Fruit fly (Drosophila melanogaster) whole organism, embryonic: ENCODE results near the gene DppIII.

Experiments used
- Awh ChIP-seq: fragments of 200-800 bp; sonication (Bioruptor generic); IDR thresholded peaks from 2 replicates; pipeline ENCODE4, ENCODE4 v1.3.6; 2022; ENCODE audit warnings: missing biosample characterization, missing genetic modification characterization
- BtbVII ChIP-seq: fragments of 200-800 bp; sonication (Bioruptor generic); optimal IDR thresholded peaks from 3 replicates; lab custom pipeline; 2017; ENCODE audit warnings: missing biosample characterization, mild to moderate bottlenecking, missing genetic modification characterization
- CG1024 ChIP-seq: fragments of 200-800 bp; sonication (Bioruptor generic); IDR thresholded peaks from 2 replicates; pipeline ENCODE4 v1.3.6; 2022; ENCODE audit warnings: missing biosample characterization, missing genetic modification characterization
- CG10654 ChIP-seq: fragments of 200-800 bp; sonication (Bioruptor generic); optimal IDR thresholded peaks from 2 replicates; lab custom pipeline; 2016; ENCODE audit warnings: missing biosample characterization, missing genetic modification characterization
- CG13296 ChIP-seq: fragments of 200-800 bp; sonication (Bioruptor generic); optimal IDR thresholded peaks from 3 replicates; lab custom pipeline; 2018; ENCODE audit warnings: missing biosample characterization, mild to moderate bottlenecking, missing genetic modification characterization
- CG13424 ChIP-seq: fragments of 200-800 bp; sonication (Bioruptor generic); optimal IDR thresholded peaks from 2 replicates; lab custom pipeline; 2019; ENCODE audit warnings: missing biosample characterization, mild to moderate bottlenecking, missing genetic modification characterization, moderate library complexity
- CG13775 ChIP-seq: fragments of 200-800 bp; sonication (Bioruptor generic); optimal IDR thresholded peaks from 3 replicates; lab custom pipeline; 2017; ENCODE audit warnings: missing biosample characterization, mild to moderate bottlenecking, missing genetic modification characterization
- CG14050 ChIP-seq: fragments of 200-800 bp; sonication (Bioruptor generic); IDR thresholded peaks from 3 replicates; pipeline ENCODE4 v1.3.6; 2022; ENCODE audit warnings: missing biosample characterization, missing genetic modification characterization
- CG14965 ChIP-seq: fragments of 200-800 bp; sonication (Bioruptor generic); optimal IDR thresholded peaks from 2 replicates; lab custom pipeline; 2016; ENCODE audit warnings: missing biosample characterization, missing genetic modification characterization, borderline replicate concordance
- CG17186 ChIP-seq: fragments of 200-800 bp; sonication (Bioruptor generic); optimal IDR thresholded peaks from 3 replicates; lab custom pipeline; 2017; ENCODE audit warnings: missing biosample characterization, missing genetic modification reagents, missing genetic modification characterization
- CG17829 ChIP-seq: fragments of 200-800 bp; optimal IDR thresholded peaks from 2 replicates; lab custom pipeline; 2019; ENCODE audit warnings: missing biosample characterization, mild to moderate bottlenecking, missing genetic modification characterization, moderate library complexity
- CG18262 ChIP-seq: fragments of 200-800 bp; optimal IDR thresholded peaks from 3 replicates; lab custom pipeline; 2019; ENCODE audit warnings: missing biosample characterization, mild to moderate bottlenecking, missing genetic modification characterization, moderate library complexity
- CG18599 ChIP-seq: fragments of 200-800 bp; sonication (Bioruptor generic); optimal IDR thresholded peaks from 3 replicates; lab custom pipeline; 2017; ENCODE audit warnings: missing biosample characterization, missing genetic modification characterization, mild to moderate bottlenecking, moderate library complexity, missing genetic modification reagents
- CG30431 ChIP-seq: fragments of 200-800 bp; sonication (Bioruptor generic); optimal IDR thresholded peaks from 2 replicates; lab custom pipeline; 2017; ENCODE audit warnings: missing biosample characterization, missing genetic modification characterization
- CG31365 ChIP-seq: fragments of 200-800 bp; sonication (Bioruptor generic); optimal IDR thresholded peaks from 2 replicates; lab custom pipeline; 2018; ENCODE audit warnings: missing biosample characterization, mild to moderate bottlenecking, missing genetic modification characterization
- CG3163 ChIP-seq: fragments of 200-800 bp; sonication (Bioruptor generic); optimal IDR thresholded peaks from 3 replicates; lab custom pipeline; 2016; ENCODE audit warnings: missing biosample characterization, missing genetic modification characterization
- CG3847 ChIP-seq: fragments of 200-800 bp; sonication (Bioruptor generic); IDR thresholded peaks from 2 replicates; pipeline ENCODE4 v1.3.6; 2022; ENCODE audit warnings: missing biosample characterization, missing genetic modification characterization
- CG4854 ChIP-seq: fragments of 200-800 bp; sonication (Bioruptor generic); optimal IDR thresholded peaks from 2 replicates; lab custom pipeline; 2016; ENCODE audit warnings: missing biosample characterization, missing genetic modification characterization, inconsistent platforms
- CG6765 ChIP-seq: fragments of 200-800 bp; sonication (Bioruptor generic); optimal IDR thresholded peaks from 3 replicates; lab custom pipeline; 2017; ENCODE audit warnings: missing biosample characterization, mild to moderate bottlenecking, missing genetic modification characterization
- Camta ChIP-seq: fragments of 200-800 bp; sonication (Bioruptor generic); optimal IDR thresholded peaks from 2 replicates; lab custom pipeline; 2016; ENCODE audit warnings: missing biosample characterization, missing genetic modification characterization
- CoRest ChIP-seq: fragments of 200-800 bp; sonication (Bioruptor generic); optimal IDR thresholded peaks from 3 replicates; lab custom pipeline; 2018; ENCODE audit warnings: missing biosample characterization, mild to moderate bottlenecking, missing genetic modification characterization, moderate library complexity
- HmgZ ChIP-seq: fragments of 200-800 bp; sonication (Bioruptor generic); optimal IDR thresholded peaks from 2 replicates; lab custom pipeline; 2018; ENCODE audit warnings: missing biosample characterization, mild to moderate bottlenecking, missing genetic modification characterization
- Meics ChIP-seq: fragments of 200-800 bp; sonication (Bioruptor generic); optimal IDR thresholded peaks from 2 replicates; lab custom pipeline; 2017; ENCODE audit warnings: missing biosample characterization, mild to moderate bottlenecking, missing genetic modification characterization
- Oaz ChIP-seq: fragments of 200-800 bp; sonication (Bioruptor generic); IDR thresholded peaks from 2 replicates; pipeline ENCODE4 v1.3.6; 2022; ENCODE audit warnings: missing biosample characterization, missing genetic modification characterization
- Poxn ChIP-seq: fragments of 200-800 bp; sonication (Bioruptor generic); IDR thresholded peaks from 2 replicates; pipeline ENCODE4 v1.3.6; 2022; ENCODE audit warnings: missing biosample characterization, missing genetic modification characterization
- Ravus ChIP-seq: fragments of 200-800 bp; sonication (Bioruptor generic); IDR thresholded peaks from 2 replicates; pipeline ENCODE4 v1.3.6; 2022; ENCODE audit warnings: missing biosample characterization, missing genetic modification characterization
- Ssrp ChIP-seq: fragments of 200-800 bp; sonication (Bioruptor generic); optimal IDR thresholded peaks from 2 replicates; lab custom pipeline; 2018; ENCODE audit warnings: missing biosample characterization, mild to moderate bottlenecking, missing genetic modification characterization, moderate library complexity
- cas ChIP-seq: fragments of 200-800 bp; sonication (Bioruptor generic); IDR thresholded peaks from 2 replicates; pipeline ENCODE4 v1.3.6; 2022; ENCODE audit warnings: missing biosample characterization, missing genetic modification characterization
- ci ChIP-seq: fragments of 200-800 bp; sonication (Bioruptor generic); IDR thresholded peaks from 3 replicates; pipeline ENCODE4 v1.3.6; 2022; ENCODE audit warnings: missing biosample characterization, missing genetic modification characterization
- dmrt11E ChIP-seq: fragments of 200-800 bp; sonication (Bioruptor generic); optimal IDR thresholded peaks from 3 replicates; lab custom pipeline; 2018; ENCODE audit warnings: missing biosample characterization, mild to moderate bottlenecking, missing genetic modification characterization, moderate library complexity
- dysf ChIP-seq: fragments of 200-800 bp; sonication (Bioruptor generic); IDR thresholded peaks from 3 replicates; pipeline ENCODE4 v1.3.6; 2022; ENCODE audit warnings: missing biosample characterization, missing genetic modification characterization
- ewg ChIP-seq: fragments of 200-800 bp; sonication (Bioruptor generic); optimal IDR thresholded peaks from 3 replicates; lab custom pipeline; 2017; ENCODE audit warnings: mild to moderate bottlenecking, missing biosample characterization, missing genetic modification reagents, missing genetic modification characterization
- gsb-n ChIP-seq: fragments of 200-800 bp; sonication (Bioruptor generic); optimal IDR thresholded peaks from 3 replicates; lab custom pipeline; 2018; ENCODE audit warnings: missing biosample characterization, mild to moderate bottlenecking, missing genetic modification characterization
- jumu ChIP-seq: fragments of 200-800 bp; sonication (Bioruptor generic); optimal IDR thresholded peaks from 3 replicates; lab custom pipeline; 2016; ENCODE audit warnings: missing biosample characterization, missing genetic modification characterization
- lbe ChIP-seq: fragments of 200-800 bp; sonication (Bioruptor generic); optimal IDR thresholded peaks from 2 replicates; lab custom pipeline; 2016; ENCODE audit warnings: missing biosample characterization, mild to moderate bottlenecking, missing genetic modification characterization
- maf-S ChIP-seq: fragments of 200-800 bp; sonication (Bioruptor generic); optimal IDR thresholded peaks from 2 replicates; lab custom pipeline; 2016; ENCODE audit warnings: missing biosample characterization, missing genetic modification characterization
- mam ChIP-seq: fragments of 200-800 bp; sonication (Bioruptor generic); optimal IDR thresholded peaks from 3 replicates; lab custom pipeline; 2016; ENCODE audit warnings: missing biosample characterization, missing genetic modification characterization
- nerfin-1 ChIP-seq: fragments of 200-800 bp; sonication (Bioruptor generic); optimal IDR thresholded peaks from 3 replicates; lab custom pipeline; 2019; ENCODE audit warnings: missing biosample characterization, mild to moderate bottlenecking, missing genetic modification characterization, moderate library complexity
- nmo ChIP-seq: fragments of 200-800 bp; sonication (Bioruptor generic); optimal IDR thresholded peaks from 2 replicates; lab custom pipeline; 2018; ENCODE audit warnings: missing biosample characterization, mild to moderate bottlenecking, missing genetic modification characterization, moderate library complexity
- oc ChIP-seq: fragments of 200-800 bp; sonication (Bioruptor generic); optimal IDR thresholded peaks from 2 replicates; lab custom pipeline; 2018; ENCODE audit warnings: missing biosample characterization, mild to moderate bottlenecking, missing genetic modification characterization, moderate library complexity
- peb ChIP-seq: fragments of 200-800 bp; sonication (Bioruptor generic); IDR thresholded peaks from 2 replicates; pipeline ENCODE4 v1.3.6; 2022; ENCODE audit warnings: missing biosample characterization, missing genetic modification characterization
- row ChIP-seq: fragments of 200-800 bp; sonication (Bioruptor generic); IDR thresholded peaks from 3 replicates; pipeline ENCODE4 v1.3.6; 2022; ENCODE audit warnings: missing biosample characterization, missing genetic modification characterization
- sob ChIP-seq: fragments of 200-800 bp; sonication (Bioruptor generic); IDR thresholded peaks from 2 replicates; pipeline ENCODE4 v1.3.6; 2022; ENCODE audit warnings: missing biosample characterization, missing genetic modification characterization
- ttk ChIP-seq: fragments of 200-800 bp; sonication (Bioruptor generic); IDR thresholded peaks from 2 replicates; pipeline ENCODE4 v2.1.2; 2022; ENCODE audit warnings: missing biosample characterization, missing genetic modification characterization
- zen ChIP-seq: fragments of 200-800 bp; sonication (Bioruptor generic); optimal IDR thresholded peaks from 3 replicates; lab custom pipeline; 2018; ENCODE audit warnings: missing biosample characterization, mild to moderate bottlenecking, missing genetic modification characterization, moderate library complexity

DppIII gene

dm6 chr3R:8362259-8362876, 18.2 kb downstream of the DppIII start, which contains the start of the genes Veneno and CG7963 (continued):
- TF ChIP-seq peb (GFP tag; lab: Robert Waterston, UW), result no peak
- no peak for TF ChIP-seq CG3163
- TF ChIP-seq CG13296 (GFP tag; lab: Kevin White, UChicago), result no peak
- TF ChIP-seq CG1024 (GFP tag; lab: Robert Waterston, UW), result peak; percentile 40
- TF ChIP-seq HmgZ (tag; lab: Kevin White, UChicago), result peak; percentile 16
- TF ChIP-seq Ravus (GFP tag; lab: Robert Waterston, UW), result no peak
- TF ChIP-seq CG17829 (tag; lab: Kevin White, UChicago), result peak; percentile 67
- TF ChIP-seq CG31365 (tag; lab: Kevin White, UChicago), result no peak
- no peak for TF ChIP-seq BtbVII (GFP tag; lab: Kevin White, UChicago)
- TF ChIP-seq dysf (GFP tag; lab: Robert Waterston, UW), result no peak
- no peak for TF ChIP-seq CG4854
- no peak for TF ChIP-seq CG13775
- TF ChIP-seq gsb-n (tag; lab: Kevin White, UChicago), result peak; percentile 29
- peak; percentile 42 for TF ChIP-seq CG13424
- no peak for TF ChIP-seq CG30431 (GFP tag; lab: Kevin White, UChicago)
- TF ChIP-seq CoRest, result peak; percentile 61
- no peak for TF ChIP-seq Poxn (GFP tag; lab: Robert Waterston, UW)
- TF ChIP-seq maf-S (GFP tag; lab: Kevin White, UChicago), result no peak
- peak; percentile 4 for TF ChIP-seq CG10654 (GFP tag; lab: Kevin White, UChicago)
- TF ChIP-seq Camta (GFP tag; lab: Kevin White, UChicago), result no peak
- no peak for TF ChIP-seq cas (GFP tag; lab: Robert Waterston, UW)
- peak; percentile 36 for TF ChIP-seq Ssrp (tag; lab: Kevin White, UChicago)
- TF ChIP-seq dmrt11E (tag; lab: Kevin White, UChicago), result peak; percentile 19
- TF ChIP-seq mam (GFP tag; lab: Kevin White, UChicago), result no peak
- TF ChIP-seq CG6765 (GFP tag; lab: Kevin White, UChicago), result no peak
- peak; percentile 27 for TF ChIP-seq Meics (GFP tag; lab: Kevin White, UChicago)
- no peak for TF ChIP-seq oc
- TF ChIP-seq CG17186 (GFP tag; lab: Kevin White, UChicago), result no peak
- 0 out of 2 replicates have a peak, but pooled peaks have one; percentile 35 for TF ChIP-seq sob (GFP tag; lab: Robert Waterston, UW)
- no peak for TF ChIP-seq lbe (GFP tag; lab: Kevin White, UChicago)
- TF ChIP-seq CG14050 (GFP tag; lab: Robert Waterston, UW), result no peak
- no peak for TF ChIP-seq CG14965 (GFP tag; lab: Kevin White, UChicago)
- no peak for TF ChIP-seq CG18262
- TF ChIP-seq ttk (GFP tag; lab: Robert Waterston, UW), result no peak
- TF ChIP-seq CG18599 (GFP tag; lab: Kevin White, UChicago), result no peak
- TF ChIP-seq nerfin-1 (tag; lab: Kevin White, UChicago), result peak; percentile 30
- no peak for TF ChIP-seq Oaz
- no peak for TF ChIP-seq ci (GFP tag; lab: Robert Waterston, UW)
- peak; percentile 72 for TF ChIP-seq row
- TF ChIP-seq jumu (GFP tag; lab: Kevin White, UChicago), result no peak
- peak; percentile 86 for TF ChIP-seq ewg
- TF ChIP-seq CG3847 (GFP tag; lab: Robert Waterston, UW), result peak; percentile 39; the same call in 1 of the 2 replicates
- TF ChIP-seq nmo (GFP tag; lab: Kevin White, UChicago), result peak; percentile 71
- peak; percentile 25 for TF ChIP-seq zen (tag; lab: Kevin White, UChicago)
- TF ChIP-seq Awh (GFP tag; lab: Robert Waterston, UW), result no peak
